Fruit fly (Drosophila melanogaster) whole organism, embryonic: Measurements from ENCODE around the gene Ppm1.

Experiments used
- B-H1 ChIP-seq: fragments of 200-800 bp; sonication (Bioruptor generic); IDR thresholded peaks from 3 replicates; pipeline ENCODE4 v1.3.6; 2022; ENCODE audit warnings: missing biosample characterization, missing genetic modification characterization
- BEAF-32 ChIP-seq: fragments of 200-800 bp; sonication (Bioruptor generic); optimal IDR thresholded peaks from 3 replicates; lab custom pipeline; 2017; ENCODE audit warnings: missing biosample characterization, missing genetic modification characterization, mild to moderate bottlenecking, moderate library complexity, missing genetic modification reagents
- C15 ChIP-seq: fragments of 200-800 bp; sonication (Bioruptor generic); IDR thresholded peaks from 3 replicates; pipeline ENCODE4 v1.3.6; 2022; ENCODE audit warnings: missing biosample characterization, missing genetic modification characterization
- CG10431 ChIP-seq: fragments of 200-800 bp; sonication (Bioruptor generic); optimal IDR thresholded peaks from 3 replicates; lab custom pipeline; 2018; ENCODE audit warnings: missing biosample characterization, mild to moderate bottlenecking, missing genetic modification characterization
- CG11723 ChIP-seq: fragments of 200-800 bp; sonication (Bioruptor generic); optimal IDR thresholded peaks from 2 replicates; lab custom pipeline; 2017; ENCODE audit warnings: missing biosample characterization, mild to moderate bottlenecking, missing genetic modification characterization
- CG15073 ChIP-seq: fragments of 200-800 bp; sonication (Bioruptor generic); optimal IDR thresholded peaks from 2 replicates; lab custom pipeline; 2016; ENCODE audit warnings: missing biosample characterization, missing genetic modification characterization
- CG16813 ChIP-seq: fragments of 200-800 bp; sonication (Bioruptor generic); IDR thresholded peaks from 3 replicates; pipeline ENCODE4 v1.3.6; 2022; ENCODE audit warnings: missing biosample characterization, missing genetic modification characterization; ENCODE audit not compliant: partially characterized antibody
- CG16815 ChIP-seq: fragments of 200-800 bp; sonication (Bioruptor generic); optimal IDR thresholded peaks from 3 replicates; lab custom pipeline; 2017; ENCODE audit warnings: missing biosample characterization, mild to moderate bottlenecking, missing genetic modification characterization
- CG18262 ChIP-seq: fragments of 200-800 bp; optimal IDR thresholded peaks from 3 replicates; lab custom pipeline; 2019; ENCODE audit warnings: missing biosample characterization, mild to moderate bottlenecking, missing genetic modification characterization, moderate library complexity
- CG2120 ChIP-seq: fragments of 200-800 bp; sonication (Bioruptor generic); optimal IDR thresholded peaks from 3 replicates; lab custom pipeline; 2016; ENCODE audit warnings: missing biosample characterization, missing genetic modification characterization
- CG31365 ChIP-seq: fragments of 200-800 bp; sonication (Bioruptor generic); optimal IDR thresholded peaks from 2 replicates; lab custom pipeline; 2018; ENCODE audit warnings: missing biosample characterization, mild to moderate bottlenecking, missing genetic modification characterization
- CG33213 ChIP-seq: fragments of 200-800 bp; sonication (Bioruptor generic); optimal IDR thresholded peaks from 3 replicates; lab custom pipeline; 2016; ENCODE audit warnings: missing biosample characterization, missing genetic modification characterization
- CG3407 ChIP-seq: fragments of 200-800 bp; sonication (Bioruptor generic); optimal IDR thresholded peaks from 2 replicates; lab custom pipeline; 2018; ENCODE audit warnings: missing biosample characterization, mild to moderate bottlenecking, missing genetic modification characterization
- CG3847 ChIP-seq: fragments of 200-800 bp; sonication (Bioruptor generic); IDR thresholded peaks from 2 replicates; pipeline ENCODE4 v1.3.6; 2022; ENCODE audit warnings: missing biosample characterization, missing genetic modification characterization
- CG42726 ChIP-seq: fragments of 200-800 bp; sonication (Bioruptor generic); IDR thresholded peaks from 2 replicates; pipeline ENCODE4 v1.3.6; 2022; ENCODE audit warnings: missing biosample characterization, missing genetic modification characterization; ENCODE audit not compliant: partially characterized antibody
- CG4360 ChIP-seq: fragments of 200-800 bp; sonication (Bioruptor generic); IDR thresholded peaks from 2 replicates; pipeline ENCODE4 v1.3.6; 2022; ENCODE audit warnings: missing biosample characterization, missing genetic modification characterization
- CG4730 ChIP-seq: fragments of 200-800 bp; sonication (Bioruptor generic); IDR thresholded peaks from 2 replicates; pipeline ENCODE4 v1.3.6; 2022; ENCODE audit warnings: missing biosample characterization, missing genetic modification characterization
- CG7839 ChIP-seq: fragments of 200-800 bp; sonication (Bioruptor generic); optimal IDR thresholded peaks from 3 replicates; lab custom pipeline; 2018; ENCODE audit warnings: missing biosample characterization, mild to moderate bottlenecking, missing genetic modification characterization, moderate library complexity
- CG8478 ChIP-seq: fragments of >200 bp; optimal IDR thresholded peaks from 2 replicates; lab custom pipeline; 2018
- Chrac-16 ChIP-seq: fragments of 200-800 bp; sonication (Bioruptor generic); optimal IDR thresholded peaks from 3 replicates; lab custom pipeline; 2016; ENCODE audit warnings: missing biosample characterization, missing genetic modification characterization
- CoRest ChIP-seq: fragments of 200-800 bp; sonication (Bioruptor generic); optimal IDR thresholded peaks from 3 replicates; lab custom pipeline; 2018; ENCODE audit warnings: missing biosample characterization, mild to moderate bottlenecking, missing genetic modification characterization, moderate library complexity
- Dref ChIP-seq: fragments of 200-800 bp; sonication (Bioruptor generic); IDR thresholded peaks from 2 replicates; pipeline ENCODE4 v1.3.6; 2022; ENCODE audit warnings: missing biosample characterization, missing genetic modification characterization
- Drgx ChIP-seq: fragments of 200-800 bp; sonication (Bioruptor generic); IDR thresholded peaks from 2 replicates; pipeline ENCODE4 v1.3.6; 2022; ENCODE audit warnings: missing biosample characterization, missing genetic modification characterization
- E2f1 ChIP-seq: fragments of 200-800 bp; sonication (Bioruptor generic); IDR thresholded peaks from 2 replicates; pipeline ENCODE4 v1.3.6; 2022; ENCODE audit warnings: missing biosample characterization, missing genetic modification characterization
- ERR ChIP-seq: fragments of 200-800 bp; sonication (Bioruptor generic); optimal IDR thresholded peaks from 2 replicates; lab custom pipeline; 2016; ENCODE audit warnings: missing biosample characterization, missing genetic modification characterization
- Hey ChIP-seq: fragments of 200-800 bp; sonication (Bioruptor generic); optimal IDR thresholded peaks from 3 replicates; lab custom pipeline; 2018; ENCODE audit warnings: missing biosample characterization, mild to moderate bottlenecking, missing genetic modification characterization
- Hsf ChIP-seq: fragments of 200-800 bp; sonication (Bioruptor generic); optimal IDR thresholded peaks from 3 replicates; lab custom pipeline; 2016; ENCODE audit warnings: missing biosample characterization, missing genetic modification characterization
- MESR4 ChIP-seq: fragments of 200-800 bp; sonication (Bioruptor generic); optimal IDR thresholded peaks from 2 replicates; lab custom pipeline; 2018; ENCODE audit warnings: missing biosample characterization, mild to moderate bottlenecking, missing genetic modification characterization, moderate library complexity
- Pdp1 ChIP-seq, 2 experiments: fragments of 200-800 bp; sonication (Bioruptor generic); optimal IDR thresholded peaks; 3 replicates each; lab custom pipeline; 2016; ENCODE audit warnings: missing biosample characterization in 2 of 2, missing genetic modification characterization in 2 of 2, mild to moderate bottlenecking in 1 of 2, moderate library complexity in 1 of 2
- Sin3A ChIP-seq: fragments of >200 bp; optimal IDR thresholded peaks from 2 replicates; lab custom pipeline; 2018
- Ssrp ChIP-seq: fragments of 200-800 bp; sonication (Bioruptor generic); optimal IDR thresholded peaks from 2 replicates; lab custom pipeline; 2018; ENCODE audit warnings: missing biosample characterization, mild to moderate bottlenecking, missing genetic modification characterization, moderate library complexity
- YL-1 ChIP-seq: fragments of 200-800 bp; sonication (Bioruptor generic); optimal IDR thresholded peaks from 3 replicates; lab custom pipeline; 2017; ENCODE audit warnings: missing biosample characterization, mild to moderate bottlenecking, missing genetic modification characterization
- abd-A ChIP-seq: fragments of 200-800 bp; sonication (Bioruptor generic); optimal IDR thresholded peaks from 3 replicates; lab custom pipeline; 2019; ENCODE audit warnings: missing biosample characterization, mild to moderate bottlenecking, missing genetic modification characterization, moderate library complexity
- bsh ChIP-seq, 2 experiments: fragments of 200-800 bp; sonication (Bioruptor generic); optimal IDR thresholded peaks; 2 replicates each; lab custom pipeline; 2017 to 2018; ENCODE audit warnings: mild to moderate bottlenecking in 2 of 2, missing biosample characterization in 2 of 2, missing genetic modification characterization in 2 of 2, moderate library complexity in 1 of 2
- cad ChIP-seq: fragments of >200 bp; optimal IDR thresholded peaks from 2 replicates; lab custom pipeline; 2017; ENCODE audit warnings: missing biosample characterization, missing genetic modification characterization
- chif ChIP-seq, 2 experiments: fragments of 200-800 bp; sonication (Bioruptor generic); optimal IDR thresholded peaks; 3 replicates each; lab custom pipeline; 2016; ENCODE audit warnings: missing biosample characterization in 2 of 2, missing genetic modification characterization in 2 of 2
- chm ChIP-seq: fragments of 200-800 bp; sonication (Bioruptor generic); IDR thresholded peaks from 2 replicates; pipeline ENCODE4 v1.3.6; 2022; ENCODE audit warnings: missing biosample characterization, missing genetic modification characterization
- dmrt99B ChIP-seq: fragments of 200-800 bp; sonication (Bioruptor generic); optimal IDR thresholded peaks from 2 replicates; lab custom pipeline; 2018; ENCODE audit warnings: missing biosample characterization, mild to moderate bottlenecking, missing genetic modification characterization, moderate library complexity
- gro ChIP-seq: fragments of 200-800 bp; sonication (Bioruptor generic); optimal IDR thresholded peaks from 2 replicates; lab custom pipeline; 2016; ENCODE audit warnings: missing biosample characterization, missing genetic modification characterization
- jumu ChIP-seq: fragments of 200-800 bp; sonication (Bioruptor generic); optimal IDR thresholded peaks from 3 replicates; lab custom pipeline; 2016; ENCODE audit warnings: missing biosample characterization, missing genetic modification characterization
- kni ChIP-seq: fragments of 200-800 bp; sonication (Bioruptor generic); optimal IDR thresholded peaks from 3 replicates; lab custom pipeline; 2017; ENCODE audit warnings: mild to moderate bottlenecking, missing biosample characterization, missing genetic modification reagents, missing genetic modification characterization
- nerfin-1 ChIP-seq: fragments of 200-800 bp; sonication (Bioruptor generic); optimal IDR thresholded peaks from 3 replicates; lab custom pipeline; 2019; ENCODE audit warnings: missing biosample characterization, mild to moderate bottlenecking, missing genetic modification characterization, moderate library complexity
- sens ChIP-seq: fragments of 200-800 bp; sonication (Bioruptor generic); peaks from one replicate; lab custom pipeline; 2016; ENCODE audit warnings: missing biosample characterization, missing genetic modification characterization
- sqz ChIP-seq: fragments of 200-800 bp; sonication (Bioruptor generic); optimal IDR thresholded peaks from 3 replicates; lab custom pipeline; 2018; ENCODE audit warnings: missing biosample characterization, mild to moderate bottlenecking, missing genetic modification characterization
- ssp ChIP-seq: fragments of 200-800 bp; sonication (Bioruptor generic); IDR thresholded peaks from 2 replicates; pipeline ENCODE4 v1.3.6; 2022; ENCODE audit warnings: missing biosample characterization, missing genetic modification characterization
- sug ChIP-seq: fragments of 200-800 bp; optimal IDR thresholded peaks from 2 replicates; lab custom pipeline; 2019; ENCODE audit warnings: missing biosample characterization, mild to moderate bottlenecking, missing genetic modification characterization, moderate library complexity
- vfl ChIP-seq: fragments of 200-800 bp; sonication (Bioruptor generic); optimal IDR thresholded peaks from 2 replicates; lab custom pipeline; 2016; ENCODE audit warnings: missing biosample characterization, missing genetic modification characterization
- wdn ChIP-seq: fragments of 200-800 bp; sonication (Bioruptor generic); IDR thresholded peaks from 2 replicates; pipeline ENCODE4 v1.3.6; 2022; ENCODE audit warnings: missing biosample characterization, missing genetic modification characterization
- yki ChIP-seq: fragments of >200 bp; optimal IDR thresholded peaks from 3 replicates; lab custom pipeline; 2018
- zfh1 ChIP-seq: fragments of 200-800 bp; sonication (Bioruptor generic); IDR thresholded peaks from 3 replicates; pipeline ENCODE4 v1.3.6; 2022; ENCODE audit warnings: missing biosample characterization, missing genetic modification characterization

Ppm1 gene

dm6 chr3L:542863-543635, 38.1 kb upstream of the Ppm1 start, which contains the start of the genes Cypl and Hipk (continued):
- TF ChIP-seq gro (peak; percentile 90), Pdp1 (GFP tag; optimal IDR thresholded peaks at IDR 0.05; lab: Kevin White, UChicago) (peak in 1 of 2 experiments; percentile 63), CG3407 (GFP tag; lab: Kevin White, UChicago) (peak; percentile 14), CG42726 (GFP tag; lab: Robert Waterston, UW) (peak; percentile 28; the same call in 1 of the 2 replicates), chif (GFP tag; optimal IDR thresholded peaks at IDR 0.05; lab: Kevin White, UChicago) (peak in 1 of 2 experiments; percentile 13), cad (no peak), CG16813 (GFP tag; lab: Robert Waterston, UW) (peak; percentile 45; the same call in 1 of the 3 replicates), sug (tag; lab: Kevin White, UChicago) (peak; percentile 13), MESR4 (peak; percentile 79), CG16815 (no peak), chm (peak; percentile 8; the same call in 1 of the 2 replicates), Dref (GFP tag; lab: Robert Waterston, UW) (peak; percentile 51), Sin3A (peak; percentile 62), CG11723 (peak; percentile 27), CG15073 (GFP tag; lab: Kevin White, UChicago) (no peak), yki (lab: Kevin White, UChicago) (peak; percentile 85), abd-A (tag; lab: Kevin White, UChicago) (peak; percentile 64), jumu (GFP tag; lab: Kevin White, UChicago) (no peak), CG4360 (GFP tag; lab: Robert Waterston, UW) (0 out of 2 replicates have a peak, but pooled peaks have one; percentile 41), E2f1 (GFP tag; lab: Robert Waterston, UW) (peak; percentile 10; the same call in 1 of the 2 replicates), C15 (GFP tag; lab: Robert Waterston, UW) (no peak), Chrac-16 (no peak), B-H1 (no peak; the same call in 2 of the 3 replicates), CG10431 (GFP tag; lab: Kevin White, UChicago) (peak; percentile 40), CG3847 (peak; percentile 72), sqz (peak; percentile 97), CG18262 (peak; percentile 6), nerfin-1 (tag; lab: Kevin White, UChicago) (peak; percentile 56), sens (GFP tag; lab: Kevin White, UChicago) (peak; percentile 91), ssp (GFP tag; lab: Robert Waterston, UW) (peak; percentile 26; the same call in 1 of the 2 replicates), Ssrp (tag; lab: Kevin White, UChicago) (no peak), CG8478 (peak; percentile 49), Hey (tag; lab: Kevin White, UChicago) (no peak), kni (GFP tag; lab: Kevin White, UChicago) (peak; percentile 58), CG2120 (GFP tag; lab: Kevin White, UChicago) (peak; percentile 5), CG31365 (tag; lab: Kevin White, UChicago) (peak; percentile 3), Drgx (GFP tag; lab: Robert Waterston, UW) (0 out of 2 replicates have a peak, but pooled peaks have one; percentile 13), CoRest (tag; lab: Kevin White, UChicago) (peak; percentile 11), zfh1 (GFP tag; lab: Robert Waterston, UW) (0 out of 3 replicates have a peak, but pooled peaks have one; percentile 10), CG4730 (GFP tag; lab: Robert Waterston, UW) (no peak), CG7839 (peak; percentile 30), vfl (GFP tag; lab: Kevin White, UChicago) (peak; percentile 46), Hsf (peak; percentile 32), BEAF-32 (peak; percentile 55), bsh (GFP tag; optimal IDR thresholded peaks at IDR 0.05; lab: Kevin White, UChicago) (peak in 1 of 2 experiments; percentile 2), YL-1 (GFP tag; lab: Kevin White, UChicago) (peak; percentile 76), dmrt99B (tag; lab: Kevin White, UChicago) (peak; percentile 25), wdn (GFP tag; lab: Robert Waterston, UW) (no peak), ERR (GFP tag; lab: Kevin White, UChicago) (peak; percentile 27), CG33213 (GFP tag; lab: Kevin White, UChicago) (peak; percentile 78)
